Worm (Caenorhabditis elegans): ENCODE measurements around the gene acr-12.

acr-12 gene

ce11 chrX:13518861-13519713 lies 13.6 kb upstream of the acr-12 start, which contains the start of the genes cdk-4 and F18H3.1 (continued):
- TF ChIP-seq lir-3 (tag; optimal IDR thresholded peaks at IDR 0.05) (no peak), set-16 (GFP tag; IDR thresholded peaks at IDR 0.05) (peak; percentile 45; the same call in 1 of the 2 replicates), ctbp-1 (GFP tag; IDR thresholded peaks at IDR 0.05) (no peak), dmd-9 (GFP tag; IDR thresholded peaks at IDR 0.05) (no peak), mes-2 (tag; optimal IDR thresholded peaks at IDR 0.05; ENCODE audit: poor library complexity, severe bottlenecking) (peak; percentile 43), T26A8.4 (GFP tag; IDR thresholded peaks at IDR 0.05) (no peak), unc-62 (GFP tag; optimal IDR thresholded peaks at IDR 0.05 in 1 of 2) (peak in 1 of 2 experiments; percentile 99), unc-62 (tag; optimal IDR thresholded peaks at IDR 0.05) (no peak), pqm-1 (tag; optimal IDR thresholded peaks at IDR 0.05) (peak; percentile 4), nhr-102 (tag; optimal IDR thresholded peaks at IDR 0.05) (no peak), mep-1 (tag; optimal IDR thresholded peaks at IDR 0.05) (peak; percentile 30)

ce11 chrX:13525094-13525493 lies 7.6 kb upstream of the acr-12 start:
- no peak for TF ChIP-seq ama-1 (optimal IDR thresholded peaks at IDR 0.05)
- TF ChIP-seq aha-1 (tag), result peak; percentile 67
- no peak for TF ChIP-seq Y48G9A.11 (GFP tag; IDR thresholded peaks at IDR 0.05)
- no peak for TF ChIP-seq hlh-30 (tag; optimal IDR thresholded peaks at IDR 0.05; ENCODE audit: insufficient read depth)
- no peak for TF ChIP-seq nhr-102 (tag; optimal IDR thresholded peaks at IDR 0.05)
- no peak for TF ChIP-seq nhr-28 (tag; optimal IDR thresholded peaks at IDR 0.05)
- no peak for TF ChIP-seq nhr-11 (tag; optimal IDR thresholded peaks at IDR 0.05)
- TF ChIP-seq pha-4 (GFP tag; IDR thresholded peaks at IDR 0.05), result no peak
- no peak for TF ChIP-seq pha-4 (tag; optimal IDR thresholded peaks at IDR 0.05)

- peak in 1 of 2 experiments; percentile 68 for TF ChIP-seq unc-62 (GFP tag; optimal IDR thresholded peaks at IDR 0.05 in 1 of 2)
- TF ChIP-seq unc-62 (tag; optimal IDR thresholded peaks at IDR 0.05), result no peak
- no peak for TF ChIP-seq pha-4 (GFP tag; IDR thresholded peaks at IDR 0.05)
- TF ChIP-seq pha-4 (tag; optimal IDR thresholded peaks at IDR 0.05), result no peak
- TF ChIP-seq fos-1 (tag; optimal IDR thresholded peaks at IDR 0.05), result no peak
- TF ChIP-seq mxl-3 (GFP tag; optimal IDR thresholded peaks at IDR 0.05), result peak; percentile 10
- TF ChIP-seq dmd-6 (GFP tag; IDR thresholded peaks at IDR 0.05), result peak; percentile 40
- TF ChIP-seq F10B5.3 (tag; optimal IDR thresholded peaks at IDR 0.05), result no peak
- TF ChIP-seq hlh-11 (tag; optimal IDR thresholded peaks at IDR 0.05), result peak; percentile 49
- TF ChIP-seq aly-2 (tag; optimal IDR thresholded peaks at IDR 0.05), result no peak
- peak; percentile 44 for TF ChIP-seq dve-1 (tag; optimal IDR thresholded peaks at IDR 0.05; ENCODE audit: insufficient read depth)
- peak; percentile 15 for TF ChIP-seq pqm-1 (tag; optimal IDR thresholded peaks at IDR 0.05)
- peak in 1 of 2 experiments; percentile 16 for TF ChIP-seq mdl-1 (tag; optimal IDR thresholded peaks at IDR 0.05)
- TF ChIP-seq hmg-1.1 (GFP tag; IDR thresholded peaks at IDR 0.05), result no peak
- TF ChIP-seq nhr-28 (tag; optimal IDR thresholded peaks at IDR 0.05), result peak; percentile 40
- TF ChIP-seq tra-1 (GFP tag; IDR thresholded peaks at IDR 0.05), result 0 out of 2 replicates have a peak, but pooled peaks have one; percentile 6
- peak; percentile 6 for TF ChIP-seq nhr-77 (tag; optimal IDR thresholded peaks at IDR 0.05)
- no peak for TF ChIP-seq spr-3 (GFP tag; optimal IDR thresholded peaks at IDR 0.05)
- no peak for TF ChIP-seq daf-16 (GFP tag; optimal IDR thresholded peaks at IDR 0.05)
- TF ChIP-seq daf-16 (tag; optimal IDR thresholded peaks at IDR 0.05), result peak; percentile 18
- peak in 1 of 2 experiments; percentile 4 for TF ChIP-seq lsy-2 (tag; optimal IDR thresholded peaks at IDR 0.05)
- peak; percentile 58 for TF ChIP-seq hlh-30 (tag; optimal IDR thresholded peaks at IDR 0.05; ENCODE audit: insufficient read depth)
- peak; percentile 56 for TF ChIP-seq aha-1 (tag)
- TF ChIP-seq lim-7 (GFP tag; IDR thresholded peaks at IDR 0.05), result no peak
Measured at ce11 chrX:13526219-13527218, 6.1 kb upstream of the acr-12 start.
